Fruit fly (Drosophila melanogaster) whole organism, embryonic: Measurements from ENCODE around the gene tsl.

Experiments
- Ada2b ChIP-seq: fragments of 200-800 bp; sonication (Bioruptor generic); IDR thresholded peaks from 2 replicates; pipeline ENCODE4 v1.3.6; 2022; ENCODE audit warnings: missing biosample characterization, missing genetic modification characterization
- Awh ChIP-seq: fragments of 200-800 bp; sonication (Bioruptor generic); IDR thresholded peaks from 2 replicates; pipeline ENCODE4, ENCODE4 v1.3.6; 2022; ENCODE audit warnings: missing biosample characterization, missing genetic modification characterization
- BEAF-32 ChIP-seq: fragments of 200-800 bp; sonication (Bioruptor generic); optimal IDR thresholded peaks from 3 replicates; lab custom pipeline; 2017; ENCODE audit warnings: missing biosample characterization, missing genetic modification characterization, mild to moderate bottlenecking, moderate library complexity, missing genetic modification reagents
- CG10959 ChIP-seq: fragments of 200-800 bp; sonication (Bioruptor generic); IDR thresholded peaks from 2 replicates; pipeline ENCODE4 v1.3.6; 2022; ENCODE audit warnings: missing biosample characterization, missing genetic modification characterization
- CG11093 ChIP-seq: fragments of 200-800 bp; sonication (Bioruptor generic); IDR thresholded peaks from 3 replicates; pipeline ENCODE4 v1.3.6; 2022; ENCODE audit warnings: missing biosample characterization, missing genetic modification characterization
- CG11456 ChIP-seq: fragments of 200-800 bp; sonication (Bioruptor generic); IDR thresholded peaks from 3 replicates; pipeline ENCODE4 v1.3.6; 2022; ENCODE audit warnings: missing biosample characterization, missing genetic modification characterization
- CG13424 ChIP-seq: fragments of 200-800 bp; sonication (Bioruptor generic); optimal IDR thresholded peaks from 2 replicates; lab custom pipeline; 2019; ENCODE audit warnings: missing biosample characterization, mild to moderate bottlenecking, missing genetic modification characterization, moderate library complexity
- CG14050 ChIP-seq: fragments of 200-800 bp; sonication (Bioruptor generic); IDR thresholded peaks from 3 replicates; pipeline ENCODE4 v1.3.6; 2022; ENCODE audit warnings: missing biosample characterization, missing genetic modification characterization
- CG14965 ChIP-seq: fragments of 200-800 bp; sonication (Bioruptor generic); optimal IDR thresholded peaks from 2 replicates; lab custom pipeline; 2016; ENCODE audit warnings: missing biosample characterization, missing genetic modification characterization, borderline replicate concordance
- CG17361 ChIP-seq: fragments of 200-800 bp; sonication (Bioruptor generic); IDR thresholded peaks from 3 replicates; pipeline ENCODE4 v1.3.6; 2022; ENCODE audit warnings: missing biosample characterization, missing genetic modification characterization
- CG18619 ChIP-seq: fragments of 200-800 bp; sonication (Bioruptor generic); optimal IDR thresholded peaks from 3 replicates; lab custom pipeline; 2017; ENCODE audit warnings: missing biosample characterization, mild to moderate bottlenecking, missing genetic modification characterization
- CG2120 ChIP-seq: fragments of 200-800 bp; sonication (Bioruptor generic); optimal IDR thresholded peaks from 3 replicates; lab custom pipeline; 2016; ENCODE audit warnings: missing biosample characterization, missing genetic modification characterization
- CG2712 ChIP-seq: fragments of 200-800 bp; optimal IDR thresholded peaks from 3 replicates; lab custom pipeline; 2019; ENCODE audit warnings: missing biosample characterization, mild to moderate bottlenecking, missing genetic modification characterization, moderate library complexity
- CG4328 ChIP-seq: fragments of 200-800 bp; sonication (Bioruptor generic); optimal IDR thresholded peaks from 3 replicates; lab custom pipeline; 2017; ENCODE audit warnings: missing biosample characterization, missing genetic modification reagents, missing genetic modification characterization
- CG43689 ChIP-seq: fragments of 200-800 bp; sonication (Bioruptor generic); IDR thresholded peaks from 2 replicates; pipeline ENCODE4 v1.3.6; 2022; ENCODE audit warnings: missing biosample characterization, missing genetic modification characterization
- CG6654 ChIP-seq: fragments of 200-800 bp; sonication (Bioruptor generic); optimal IDR thresholded peaks from 2 replicates; lab custom pipeline; 2017; ENCODE audit warnings: missing biosample characterization, mild to moderate bottlenecking, missing genetic modification characterization
- CG6765 ChIP-seq: fragments of 200-800 bp; sonication (Bioruptor generic); optimal IDR thresholded peaks from 3 replicates; lab custom pipeline; 2017; ENCODE audit warnings: missing biosample characterization, mild to moderate bottlenecking, missing genetic modification characterization
- CG8290 ChIP-seq, 3 experiments: fragments of 200-800 bp; sonication (Bioruptor generic); optimal IDR thresholded peaks; 2 replicates each; lab custom pipeline; 2016 to 2019; ENCODE audit warnings: missing biosample characterization in 3 of 3, missing genetic modification characterization in 3 of 3, mild to moderate bottlenecking in 2 of 3, moderate library complexity in 1 of 3
- CG8924 ChIP-seq: fragments of 200-800 bp; optimal IDR thresholded peaks from 3 replicates; lab custom pipeline; 2019; ENCODE audit warnings: missing biosample characterization, mild to moderate bottlenecking, missing genetic modification characterization, moderate library complexity
- CG9797 ChIP-seq: fragments of 200-800 bp; sonication (Bioruptor generic); optimal IDR thresholded peaks from 3 replicates; lab custom pipeline; 2018; ENCODE audit warnings: missing biosample characterization, mild to moderate bottlenecking, missing genetic modification characterization
- D19A ChIP-seq: fragments of 200-800 bp; optimal IDR thresholded peaks from 3 replicates; lab custom pipeline; 2019; ENCODE audit warnings: missing biosample characterization, mild to moderate bottlenecking, missing genetic modification characterization, moderate library complexity
- H2.0 ChIP-seq: fragments of 200-800 bp; sonication (Bioruptor generic); IDR thresholded peaks from 2 replicates; pipeline ENCODE4 v1.3.6; 2022; ENCODE audit warnings: missing biosample characterization, missing genetic modification characterization
- HLHmδ ChIP-seq: fragments of 200-800 bp; sonication (Bioruptor generic); optimal IDR thresholded peaks from 2 replicates; lab custom pipeline; 2018; ENCODE audit warnings: missing biosample characterization, mild to moderate bottlenecking, missing genetic modification characterization, moderate library complexity
- HmgZ ChIP-seq: fragments of 200-800 bp; sonication (Bioruptor generic); optimal IDR thresholded peaks from 2 replicates; lab custom pipeline; 2018; ENCODE audit warnings: missing biosample characterization, mild to moderate bottlenecking, missing genetic modification characterization
- Hsf ChIP-seq: fragments of 200-800 bp; sonication (Bioruptor generic); optimal IDR thresholded peaks from 3 replicates; lab custom pipeline; 2016; ENCODE audit warnings: missing biosample characterization, missing genetic modification characterization
- Lim3 ChIP-seq: fragments of 200-800 bp; sonication (Bioruptor generic); IDR thresholded peaks from 2 replicates; pipeline ENCODE4 v1.3.6; 2022; ENCODE audit warnings: missing biosample characterization, missing genetic modification characterization
- Ptx1 ChIP-seq: fragments of 200-800 bp; sonication (Bioruptor generic); IDR thresholded peaks from 2 replicates; pipeline ENCODE4 v1.3.6; 2022; ENCODE audit warnings: missing biosample characterization, missing genetic modification characterization
- Scr ChIP-seq: fragments of 200-800 bp; sonication (Bioruptor generic); IDR thresholded peaks from 2 replicates; pipeline ENCODE4 v1.3.6; 2022; ENCODE audit warnings: missing biosample characterization, missing genetic modification characterization; ENCODE audit not compliant: partially characterized antibody
- Usf ChIP-seq: fragments of 200-800 bp; sonication (Bioruptor generic); optimal IDR thresholded peaks from 2 replicates; lab custom pipeline; 2017; ENCODE audit warnings: missing genotype, missing biosample characterization, missing genetic modification characterization
- ase ChIP-seq: fragments of 200-800 bp; sonication (Bioruptor generic); IDR thresholded peaks from 3 replicates; pipeline ENCODE4 v1.3.6; 2022; ENCODE audit warnings: missing biosample characterization, missing genetic modification characterization
- br ChIP-seq: fragments of >200 bp; optimal IDR thresholded peaks from 2 replicates; lab custom pipeline; 2017
- cato ChIP-seq: fragments of 200-800 bp; sonication (Bioruptor generic); optimal IDR thresholded peaks from 2 replicates; lab custom pipeline; 2016; ENCODE audit warnings: missing biosample characterization, missing genetic modification characterization, borderline replicate concordance
- ci ChIP-seq: fragments of 200-800 bp; sonication (Bioruptor generic); IDR thresholded peaks from 3 replicates; pipeline ENCODE4 v1.3.6; 2022; ENCODE audit warnings: missing biosample characterization, missing genetic modification characterization
- fd102C ChIP-seq: fragments of 200-800 bp; sonication (Bioruptor generic); optimal IDR thresholded peaks from 2 replicates; lab custom pipeline; 2018; ENCODE audit warnings: missing biosample characterization, mild to moderate bottlenecking, missing genetic modification characterization, moderate library complexity
- fd64A ChIP-seq: fragments of 200-800 bp; sonication (Bioruptor generic); optimal IDR thresholded peaks from 3 replicates; lab custom pipeline; 2018; ENCODE audit warnings: missing biosample characterization, mild to moderate bottlenecking, missing genetic modification characterization
- ftz-f1 ChIP-seq: fragments of 200-800 bp; sonication (Bioruptor generic); optimal IDR thresholded peaks from 2 replicates; lab custom pipeline; 2016; ENCODE audit warnings: missing biosample characterization, missing genetic modification characterization
- gt ChIP-seq: fragments of 200-800 bp; sonication (Bioruptor generic); IDR thresholded peaks from 2 replicates; pipeline ENCODE4 v1.3.6; 2022; ENCODE audit warnings: missing biosample characterization, missing genetic modification characterization
- kni ChIP-seq: fragments of 200-800 bp; sonication (Bioruptor generic); optimal IDR thresholded peaks from 3 replicates; lab custom pipeline; 2017; ENCODE audit warnings: mild to moderate bottlenecking, missing biosample characterization, missing genetic modification reagents, missing genetic modification characterization
- nmo ChIP-seq: fragments of 200-800 bp; sonication (Bioruptor generic); optimal IDR thresholded peaks from 2 replicates; lab custom pipeline; 2018; ENCODE audit warnings: missing biosample characterization, mild to moderate bottlenecking, missing genetic modification characterization, moderate library complexity
- psq ChIP-seq: fragments of 200-800 bp; sonication (Bioruptor generic); optimal IDR thresholded peaks from 2 replicates; lab custom pipeline; 2017; ENCODE audit warnings: missing biosample characterization, missing genetic modification characterization
- ranshi ChIP-seq: fragments of 200-800 bp; sonication (Bioruptor generic); IDR thresholded peaks from 2 replicates; pipeline ENCODE4 v1.3.6; 2022; ENCODE audit warnings: missing biosample characterization, missing genetic modification characterization
- row ChIP-seq: fragments of 200-800 bp; sonication (Bioruptor generic); IDR thresholded peaks from 3 replicates; pipeline ENCODE4 v1.3.6; 2022; ENCODE audit warnings: missing biosample characterization, missing genetic modification characterization
- sc ChIP-seq, 3 experiments: fragments of >200 bp in 2 of 3; fragments of 200-800 bp in 1 of 3; sonication (Bioruptor generic) in 1 of 3; optimal IDR thresholded peaks; 2 replicates in 2 of 3; 3 replicates in 1 of 3; lab custom pipeline; 2017; ENCODE audit warnings: mild to moderate bottlenecking in 1 of 3, missing biosample characterization in 1 of 3, missing genetic modification characterization in 1 of 3, missing genetic modification reagents in 1 of 3
- sqz ChIP-seq: fragments of 200-800 bp; sonication (Bioruptor generic); optimal IDR thresholded peaks from 3 replicates; lab custom pipeline; 2018; ENCODE audit warnings: missing biosample characterization, mild to moderate bottlenecking, missing genetic modification characterization
- stwl ChIP-seq: fragments of 200-800 bp; sonication (Bioruptor generic); optimal IDR thresholded peaks from 3 replicates; lab custom pipeline; 2018; ENCODE audit warnings: missing biosample characterization, mild to moderate bottlenecking, missing genetic modification characterization, moderate library complexity
- tap ChIP-seq: fragments of 200-800 bp; optimal IDR thresholded peaks from 3 replicates; lab custom pipeline; 2019; ENCODE audit warnings: missing biosample characterization, mild to moderate bottlenecking, missing genetic modification characterization, moderate library complexity
- wdn ChIP-seq: fragments of 200-800 bp; sonication (Bioruptor generic); IDR thresholded peaks from 2 replicates; pipeline ENCODE4 v1.3.6; 2022; ENCODE audit warnings: missing biosample characterization, missing genetic modification characterization
- wor ChIP-seq: fragments of 200-800 bp; sonication (Bioruptor generic); IDR thresholded peaks from 2 replicates; pipeline ENCODE4 v1.3.6; 2022; ENCODE audit warnings: missing biosample characterization, missing genetic modification characterization
- yki ChIP-seq: fragments of >200 bp; optimal IDR thresholded peaks from 3 replicates; lab custom pipeline; 2018

The tsl gene

dm6 chr3R:21828785-21829486 is 46.6 kb upstream of the tsl start (continued):
- no peak for TF ChIP-seq Ada2b (GFP tag; lab: Robert Waterston, UW)
- 0 out of 3 replicates have a peak, but pooled peaks have one; percentile 51 for TF ChIP-seq CG11093 (GFP tag; lab: Robert Waterston, UW)
- no peak for TF ChIP-seq fd102C (GFP tag; lab: Kevin White, UChicago)
- TF ChIP-seq CG17361 (GFP tag; lab: Robert Waterston, UW), result no peak; the same call in none of the 3 replicates
- no peak for TF ChIP-seq yki (lab: Kevin White, UChicago)
- TF ChIP-seq gt (GFP tag; lab: Robert Waterston, UW), result peak; percentile 44; the same call in 1 of the 2 replicates
- TF ChIP-seq cato (GFP tag; lab: Kevin White, UChicago), result peak; percentile 51
- TF ChIP-seq CG13424 (tag; lab: Kevin White, UChicago), result peak; percentile 75
- TF ChIP-seq HmgZ (tag; lab: Kevin White, UChicago), result peak; percentile 32
- peak; percentile 45 for TF ChIP-seq kni (GFP tag; lab: Kevin White, UChicago)
- no peak for TF ChIP-seq ftz-f1 (GFP tag; lab: Kevin White, UChicago)
- TF ChIP-seq CG43689 (GFP tag; lab: Robert Waterston, UW), result no peak
- peak; percentile 91 for TF ChIP-seq nmo (GFP tag; lab: Kevin White, UChicago)
- TF ChIP-seq CG6765 (GFP tag; lab: Kevin White, UChicago), result no peak
- TF ChIP-seq CG8924 (tag; lab: Kevin White, UChicago), result peak; percentile 78
- TF ChIP-seq br (lab: Kevin White, UChicago), result no peak
- peak; percentile 66 for TF ChIP-seq D19A (tag; lab: Kevin White, UChicago)
- no peak for TF ChIP-seq Scr (GFP tag; lab: Robert Waterston, UW)
- TF ChIP-seq CG4328, result peak; percentile 35
- no peak for TF ChIP-seq fd64A
- peak; percentile 96 for TF ChIP-seq CG2712 (tag; lab: Kevin White, UChicago)
- TF ChIP-seq CG8290 (GFP tag; optimal IDR thresholded peaks at IDR 0.05; lab: Kevin White, UChicago), result peak; percentile 78
- TF ChIP-seq CG8290 (tag; optimal IDR thresholded peaks at IDR 0.05; lab: Kevin White, UChicago), result no peak
- TF ChIP-seq sc (optimal IDR thresholded peaks at IDR 0.05; lab: Kevin White, UChicago), result no peak
- TF ChIP-seq sc (GFP tag; optimal IDR thresholded peaks at IDR 0.05; lab: Kevin White, UChicago), result peak; percentile 83
- peak; percentile 46 for TF ChIP-seq CG6654
- no peak for TF ChIP-seq BEAF-32
- TF ChIP-seq Awh (GFP tag; lab: Robert Waterston, UW), result peak; percentile 62; the same call in 1 of the 2 replicates
- TF ChIP-seq CG10959 (GFP tag; lab: Robert Waterston, UW), result peak; percentile 74; the same call in 1 of the 2 replicates
- peak; percentile 57 for TF ChIP-seq tap (tag; lab: Kevin White, UChicago)
- no peak for TF ChIP-seq CG11456 (GFP tag; lab: Robert Waterston, UW)
- TF ChIP-seq wor, result peak; percentile 31; the same call in 1 of the 2 replicates
- TF ChIP-seq CG14050 (GFP tag; lab: Robert Waterston, UW), result no peak
- peak; percentile 8 for TF ChIP-seq CG9797 (GFP tag; lab: Kevin White, UChicago)
- peak; percentile 54 for TF ChIP-seq CG18619 (GFP tag; lab: Kevin White, UChicago)
- TF ChIP-seq H2.0 (GFP tag; lab: Robert Waterston, UW), result peak; percentile 24; the same call in 1 of the 2 replicates
- peak; percentile 31 for TF ChIP-seq psq (GFP tag; lab: Kevin White, UChicago)
- peak; percentile 53 for TF ChIP-seq stwl (tag; lab: Kevin White, UChicago)
- peak; percentile 78 for TF ChIP-seq row (GFP tag; lab: Robert Waterston, UW)
- TF ChIP-seq HLHmδ, result no peak
- peak; percentile 73; the same call in 2 of the 3 replicates for TF ChIP-seq ci (GFP tag; lab: Robert Waterston, UW)
- peak; percentile 53; the same call in 1 of the 2 replicates for TF ChIP-seq ranshi (GFP tag; lab: Robert Waterston, UW)
- no peak for TF ChIP-seq Ptx1 (GFP tag; lab: Robert Waterston, UW)
- TF ChIP-seq CG14965, result no peak
- TF ChIP-seq ase (GFP tag; lab: Robert Waterston, UW), result no peak; the same call in 2 of the 3 replicates
- TF ChIP-seq Usf (GFP tag; lab: Kevin White, UChicago), result peak; percentile 50
- TF ChIP-seq Hsf (GFP tag; lab: Kevin White, UChicago), result peak; percentile 41
- no peak for TF ChIP-seq CG2120 (GFP tag; lab: Kevin White, UChicago)
- no peak for TF ChIP-seq Lim3 (GFP tag; lab: Robert Waterston, UW)
- TF ChIP-seq sqz (GFP tag; lab: Kevin White, UChicago), result peak; percentile 47
- TF ChIP-seq wdn (GFP tag; lab: Robert Waterston, UW), result no peak
